Worm (Caenorhabditis elegans): ENCODE measurements around the gene srh-304.

- TF ChIP-seq egl-27 (tag; optimal IDR thresholded peaks at IDR 0.05) (no peak), jun-1 (tag; optimal IDR thresholded peaks at IDR 0.05) (no peak), lsy-2 (tag; optimal IDR thresholded peaks at IDR 0.05) (no peak), ceh-82 (tag; optimal IDR thresholded peaks at IDR 0.05) (no peak), ama-1 (optimal IDR thresholded peaks at IDR 0.05) (no peak)
Observed at ce11 chrV:17790191-17790590, 38.2 kb upstream of the srh-304 start, which contains the start of gene srh-290.

All from whole organism, L4 larva.